Fruit fly (Drosophila melanogaster) whole organism, larva: ENCODE results near the gene CG5776.

Experiments used
- noc ChIP-seq: fragments of 200-800 bp; sonication (Bioruptor generic); optimal IDR thresholded peaks from 3 replicates; lab custom pipeline; 2019; ENCODE audit warnings: missing biosample characterization, mild to moderate bottlenecking, missing genetic modification characterization, moderate library complexity

The CG5776 gene

DNA sequence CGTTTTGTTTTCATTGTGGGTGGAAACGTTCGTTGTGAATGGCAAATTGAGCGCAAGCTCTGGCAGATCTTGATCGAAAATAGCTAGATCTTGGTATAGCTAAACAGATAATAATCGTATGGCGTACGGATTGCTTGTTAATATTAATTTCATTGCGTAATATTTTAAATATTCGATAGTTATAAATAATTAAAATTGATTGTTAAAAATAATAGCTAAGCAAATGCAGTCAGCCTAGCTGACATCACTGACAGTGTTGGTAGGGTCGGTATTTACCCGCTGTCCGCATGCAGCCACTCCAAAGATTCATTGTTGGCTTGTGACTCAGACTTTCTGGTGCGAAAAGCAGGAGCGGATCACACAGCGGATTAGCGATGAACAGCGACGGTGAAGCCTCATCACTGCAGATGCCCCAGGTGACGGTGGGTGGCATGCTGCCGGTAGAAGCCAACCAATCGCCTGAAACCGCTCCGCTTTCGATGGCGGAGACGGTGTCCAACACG, at the start of gene CG5776, which contains the start of gene spict:
TSS of gene CG5776 (minus strand) at position 34 of the 503 bp plus-strand sequence.
TSS of gene spict (plus strand) at position 308 of the 503 bp plus-strand sequence.
- TF ChIP-seq noc = peak; percentile 79

dm6 chr2L:12750060-12750459, 45.8 kb upstream of the CG5776 start:
- TF ChIP-seq noc = no peak

- TF ChIP-seq noc = peak; percentile 92
Observed at dm6 chr2L:12721794-12722315, 17.6 kb upstream of the CG5776 start, which contains the start of gene Pih1D1. TSS of gene Pih1D1 (minus strand) at chr2L:12721843.

DNA sequence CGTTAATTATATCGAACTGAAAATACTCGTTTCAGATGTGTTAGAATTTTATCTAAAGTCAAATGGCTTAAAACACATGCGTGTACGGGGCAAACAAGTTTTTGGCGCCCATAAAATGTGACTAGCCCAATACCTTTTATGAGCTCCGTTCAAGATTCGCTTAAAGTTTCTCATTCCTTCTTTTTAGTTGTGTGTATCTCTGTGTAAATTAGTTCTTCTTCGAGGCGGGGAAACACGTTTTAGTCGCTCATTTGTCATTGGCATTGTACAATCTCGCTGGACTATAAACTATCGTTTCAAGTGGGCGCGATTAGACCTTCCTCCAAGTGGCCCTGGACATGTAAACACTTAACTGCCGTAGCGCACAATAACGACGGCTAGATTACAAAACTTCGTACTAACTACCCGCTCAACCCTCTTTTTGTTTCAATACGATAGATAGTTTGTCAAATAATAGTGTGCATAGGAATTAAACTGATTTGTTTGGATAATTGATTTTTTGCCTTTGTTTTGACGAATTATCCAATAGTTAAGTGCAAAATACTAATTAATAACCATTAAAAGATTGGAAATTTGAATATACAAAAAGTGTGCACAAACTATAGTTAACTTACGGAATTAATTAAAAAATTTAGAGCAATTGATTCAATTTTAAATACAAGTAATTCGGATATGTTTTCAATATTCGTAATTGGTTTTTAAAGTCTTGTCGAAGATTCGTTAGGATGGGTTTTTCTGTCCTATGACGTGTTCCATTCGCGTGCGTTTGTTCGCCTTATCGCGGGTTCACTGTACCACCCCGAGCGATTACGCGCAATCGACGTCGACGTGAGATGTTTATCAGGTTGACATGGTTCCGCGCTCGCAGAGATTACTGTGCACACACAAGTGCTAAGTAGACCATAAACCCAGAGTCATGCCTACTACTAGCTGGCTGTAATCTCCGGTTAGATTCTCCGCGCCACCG, 16.5 kb upstream of the CG5776 start:
- peak; percentile 84 for TF ChIP-seq noc

dm6 chr2L:12719712-12720429, 15.6 kb upstream of the CG5776 start:
- peak; percentile 17 for TF ChIP-seq noc

dm6 chr2L:12718437-12719376, 14.5 kb upstream of the CG5776 start, which contains the start of gene MRP:
TSS of gene MRP (plus strand) at chr2L:12719045.
- TF ChIP-seq noc = peak; percentile 44

DNA sequence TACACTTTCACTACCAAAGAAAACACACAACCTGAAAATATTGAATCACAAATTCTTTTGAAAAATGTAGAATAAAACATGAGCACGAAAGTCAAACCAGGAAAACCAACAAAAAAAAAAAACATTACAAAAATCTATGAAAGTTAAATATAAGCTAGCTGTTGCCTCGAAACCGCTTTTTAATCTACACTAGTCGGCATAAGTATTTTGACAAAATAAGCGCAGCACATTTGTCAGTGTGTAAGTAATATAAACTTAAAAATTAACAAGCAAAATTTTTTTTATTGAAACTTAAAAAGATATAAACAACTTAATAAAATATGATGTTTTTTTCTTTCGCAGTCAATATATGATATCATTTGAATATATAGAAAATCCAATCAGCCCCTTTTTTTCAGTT, 8.6 kb upstream of the CG5776 start, which contains the start of gene CG5787:
TSS of gene CG5787 (minus strand) at position 101 of the 400 bp plus-strand sequence.
- TF ChIP-seq noc = no peak

DNA sequence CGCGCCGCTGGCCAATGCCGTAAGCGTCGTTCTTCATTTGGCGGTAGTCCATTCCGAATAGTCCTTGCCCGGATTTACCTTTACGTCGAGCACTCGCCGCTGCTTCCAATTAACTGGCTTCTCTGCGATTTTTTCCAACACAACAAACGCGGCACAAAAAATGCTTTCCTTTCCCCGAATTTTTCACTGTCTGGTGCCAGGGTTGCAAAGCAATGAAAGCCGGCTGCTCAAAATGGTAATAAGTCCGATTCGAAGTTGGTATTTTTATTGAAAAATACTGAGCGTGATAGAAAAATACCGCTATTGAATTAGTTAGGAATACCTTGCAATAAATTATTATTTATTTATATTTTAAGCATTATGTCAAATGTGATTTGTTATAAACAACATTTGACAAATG, 8.0 kb upstream of the CG5776 start:
- no peak for TF ChIP-seq noc

DNA sequence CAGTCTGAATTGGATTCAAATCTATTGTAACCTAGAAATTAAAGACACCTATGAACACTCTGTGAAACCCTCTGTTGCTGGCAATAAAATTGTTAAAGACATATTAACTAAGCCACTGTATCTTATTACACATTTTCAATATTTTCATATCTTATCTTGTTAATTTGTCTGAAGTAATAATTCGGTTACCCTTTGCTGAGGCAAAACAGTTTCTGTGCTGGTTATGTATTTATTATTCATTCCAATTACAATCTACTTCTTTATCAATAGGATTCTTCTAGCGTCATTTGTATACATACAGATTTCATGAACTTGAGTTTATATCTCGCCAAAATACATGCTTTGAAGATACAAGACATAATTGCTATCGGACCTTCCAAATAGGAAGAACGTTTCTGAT, 4.3 kb upstream of the CG5776 start:
- TF ChIP-seq noc = no peak

dm6 chr2L:12707540-12707939, 3.3 kb upstream of the CG5776 start, which contains the start of the genes CG6180 and CG15484:
TSS of gene CG6180 (plus strand) at chr2L:12707661.
TSS of gene CG15484 (minus strand) at chr2L:12707711.
- TF ChIP-seq noc = peak; percentile 32

- peak; percentile 24 for TF ChIP-seq noc
Observed at dm6 chr2L:12705376-12705775, 1.1 kb upstream of the CG5776 start.

DNA sequence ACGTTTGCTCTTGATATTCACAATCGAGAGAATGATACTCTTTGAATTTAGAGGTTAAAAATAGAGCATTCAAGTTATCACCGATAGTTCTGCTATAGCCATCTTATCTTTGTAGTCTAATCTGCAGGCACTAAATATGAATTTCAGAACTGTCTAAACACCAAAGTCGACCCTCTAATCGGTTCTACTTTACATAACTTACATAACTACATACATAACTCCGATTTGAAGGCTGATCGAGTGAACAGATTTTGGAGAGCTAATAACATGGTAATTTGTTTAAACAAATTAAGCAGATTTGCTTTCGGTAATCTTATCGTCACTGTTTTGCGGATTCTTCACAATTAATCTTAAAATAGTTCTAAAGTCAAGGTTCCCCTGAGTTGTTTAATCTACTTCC, 2.8 kb downstream of the CG5776 start:
- TF ChIP-seq noc = peak; percentile 6

DNA sequence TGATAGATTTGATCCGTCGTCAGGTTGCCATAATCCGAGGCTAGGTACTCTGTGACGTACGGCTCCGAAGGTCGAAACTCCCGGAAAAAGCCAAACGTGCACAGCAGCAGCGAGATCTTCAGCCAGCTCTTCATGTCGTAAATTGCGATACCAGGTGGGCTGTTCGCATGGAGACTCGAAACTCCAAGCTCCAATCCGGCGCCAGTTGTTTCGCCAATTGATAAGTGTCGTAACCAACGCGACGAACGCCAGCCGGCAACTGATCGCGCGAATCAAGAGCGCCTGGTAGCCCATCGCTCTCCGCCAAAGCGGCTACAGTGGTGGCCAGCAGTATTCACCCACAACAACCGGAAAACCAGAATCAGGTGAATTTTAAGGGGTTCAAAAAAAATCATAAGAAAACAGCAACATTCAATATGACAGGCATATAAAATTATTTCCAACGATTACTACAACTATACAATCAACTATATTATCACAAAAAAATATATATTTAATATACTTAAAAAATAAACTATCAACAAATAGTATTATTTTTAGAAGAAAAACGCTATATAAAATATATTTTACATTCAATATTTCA, 3.8 kb downstream of the CG5776 start, which contains the start of gene CG17036:
TSS of gene CG17036 (minus strand) at position 366 of the 583 bp plus-strand sequence.
- TF ChIP-seq noc = peak; percentile 37

DNA sequence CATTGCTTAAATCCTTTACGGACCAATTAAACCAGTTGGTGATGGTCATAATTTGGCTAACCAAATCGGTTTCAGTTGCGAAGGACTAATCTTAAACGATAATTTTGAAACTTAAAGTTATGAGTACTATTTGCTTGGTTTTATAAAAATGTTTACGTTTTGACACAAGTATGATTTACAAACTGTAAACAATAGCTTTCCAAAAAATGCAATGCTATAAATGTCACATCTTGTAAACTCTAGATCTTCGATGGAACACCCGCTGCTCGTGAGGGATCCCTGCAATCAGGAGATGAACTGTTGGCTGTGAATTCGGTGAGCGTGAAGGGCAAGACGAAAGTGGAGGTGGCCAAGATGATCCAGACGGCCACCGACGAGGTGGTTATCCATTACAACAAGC, 7.0 kb downstream of the CG5776 start, which contains the start of gene CG5781:
TSS of gene CG5781 (minus strand) at position 101 of the 400 bp plus-strand sequence.
- TF ChIP-seq noc = no peak
